Worm (Caenorhabditis elegans): Measurements from ENCODE around the gene F38A1.13.

The F38A1.13 gene

DNA sequence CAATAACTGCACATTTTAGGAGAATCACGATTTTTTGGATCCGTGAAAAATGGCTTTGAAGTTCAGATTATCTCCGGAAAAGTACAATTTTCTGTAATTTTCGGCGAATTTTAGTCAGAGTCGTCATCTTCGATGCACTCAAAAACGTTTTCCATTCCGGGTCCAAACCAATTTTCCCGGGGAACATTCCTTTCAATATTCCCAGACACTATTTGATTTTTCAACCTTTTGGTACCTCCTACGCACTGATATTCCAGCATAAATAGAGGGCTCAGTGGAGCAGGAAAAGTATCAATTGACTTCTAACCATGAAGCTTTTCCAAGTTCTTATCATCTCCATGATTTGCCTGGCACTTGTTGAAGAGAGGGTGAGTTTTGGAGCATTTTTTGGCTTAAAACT is 33.4 kb upstream of the F38A1.13 start, which contains the start of gene W09G12.6:
Gene W09G12.6 (plus strand): TSS at position 301 of the 400 bp plus-strand sequence.
- TF ChIP-seq scrt-1 (GFP tag; IDR thresholded peaks at IDR 0.05) (no peak), B0310.2 (tag; optimal IDR thresholded peaks at IDR 0.05) (no peak), hmg-4 (GFP tag; optimal IDR thresholded peaks at IDR 0.05) (no peak), sea-1 (GFP tag; conservative IDR thresholded peaks at IDR 0.05) (no peak), F13C5.2 (tag; optimal IDR thresholded peaks at IDR 0.05) (no peak), tbx-11 (GFP tag; IDR thresholded peaks at IDR 0.05) (no peak), ama-1 (optimal IDR thresholded peaks at IDR 0.05) (no peak), flt-1 (GFP tag; IDR thresholded peaks at IDR 0.05) (no peak), tbx-37 (GFP tag; conservative IDR thresholded peaks at IDR 0.05) (no peak), hmbx-1 (tag; optimal IDR thresholded peaks at IDR 0.05) (no peak), ets-7 (tag; optimal IDR thresholded peaks at IDR 0.05) (no peak), tra-4 (tag; optimal IDR thresholded peaks at IDR 0.05) (no peak), aly-1 (tag; optimal IDR thresholded peaks at IDR 0.05) (no peak)

DNA sequence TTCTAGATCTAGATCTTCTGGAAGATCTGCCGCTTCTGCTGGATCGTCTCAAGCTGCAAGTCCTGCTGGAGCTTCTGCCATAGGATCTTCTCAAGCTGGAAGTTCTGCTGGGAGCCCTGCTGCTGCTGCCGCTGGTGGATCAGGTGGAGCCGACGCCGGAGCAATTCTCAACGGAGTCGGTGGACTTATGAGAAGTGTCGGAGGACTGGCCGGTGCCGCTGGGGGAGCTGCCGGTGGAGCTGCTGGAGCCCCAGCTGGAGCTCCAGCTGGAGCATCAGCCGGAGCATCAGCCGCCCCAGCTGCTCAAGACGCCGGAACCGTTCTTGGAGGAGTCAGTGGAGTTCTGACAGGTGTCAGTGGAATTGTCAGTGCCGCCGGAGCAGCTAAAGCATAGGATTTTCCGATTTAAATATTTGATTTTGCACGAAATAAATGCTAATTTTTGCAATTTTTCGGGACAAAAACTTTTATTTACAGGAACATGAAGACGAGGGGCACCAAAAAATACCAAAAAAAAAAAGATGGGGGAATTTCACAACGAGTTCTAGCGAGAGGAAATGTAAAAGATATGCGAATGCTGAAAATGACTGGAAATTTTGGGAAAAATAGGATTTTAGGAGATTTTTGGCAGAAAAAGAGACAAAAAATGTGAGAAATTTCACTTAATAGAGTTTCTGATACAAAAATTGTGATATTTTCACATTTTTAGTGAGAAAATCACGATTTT is 32.4 kb upstream of the F38A1.13 start:
- TF ChIP-seq aly-1 (tag; optimal IDR thresholded peaks at IDR 0.05) = no peak
- TF ChIP-seq tbx-11 (GFP tag; IDR thresholded peaks at IDR 0.05) = no peak
- no peak for TF ChIP-seq tbx-37 (GFP tag; conservative IDR thresholded peaks at IDR 0.05)
- TF ChIP-seq scrt-1 (GFP tag; IDR thresholded peaks at IDR 0.05) = no peak

- TF ChIP-seq scrt-1 (GFP tag; IDR thresholded peaks at IDR 0.05) = no peak
- no peak for TF ChIP-seq tra-4 (tag; optimal IDR thresholded peaks at IDR 0.05)
- TF ChIP-seq ama-1 (optimal IDR thresholded peaks at IDR 0.05) = no peak
- no peak for TF ChIP-seq tbx-37 (GFP tag; conservative IDR thresholded peaks at IDR 0.05)
Observed at ce11 chrIV:1234780-1235179, 30.2 kb upstream of the F38A1.13 start.

DNA sequence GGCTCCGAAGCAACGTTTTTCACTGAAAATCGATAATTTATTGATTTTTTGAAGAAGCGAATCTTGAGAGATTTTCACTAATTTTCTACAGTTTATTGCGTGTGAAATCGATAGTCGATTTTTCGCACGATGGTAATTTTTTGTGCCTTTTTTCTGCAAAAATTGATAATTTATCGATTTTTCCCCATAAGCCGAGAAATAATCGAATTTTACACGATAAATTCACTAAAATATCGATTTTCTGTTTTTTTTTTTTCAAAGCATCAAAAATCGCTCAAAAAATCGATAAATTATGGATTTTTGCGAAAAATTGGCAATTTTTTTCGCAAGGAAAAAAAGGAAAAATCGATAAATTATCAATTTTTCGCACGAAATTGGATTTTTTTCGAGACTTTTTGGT is 29.2 kb upstream of the F38A1.13 start:
- TF ChIP-seq hnd-1 (tag; optimal IDR thresholded peaks at IDR 0.05) (no peak), sea-1 (GFP tag; conservative IDR thresholded peaks at IDR 0.05) (no peak), ceh-13 (GFP tag; optimal IDR thresholded peaks at IDR 0.05) (no peak), aly-1 (tag; optimal IDR thresholded peaks at IDR 0.05) (no peak), F13C5.2 (tag; optimal IDR thresholded peaks at IDR 0.05) (no peak), tra-4 (tag; optimal IDR thresholded peaks at IDR 0.05) (no peak), hmbx-1 (tag; optimal IDR thresholded peaks at IDR 0.05) (no peak), ceh-36 (tag; optimal IDR thresholded peaks at IDR 0.05) (no peak), ets-7 (tag; optimal IDR thresholded peaks at IDR 0.05) (no peak)

ce11 chrIV:1238147-1238546 is 26.9 kb upstream of the F38A1.13 start:
- no peak for TF ChIP-seq tbx-37 (GFP tag; conservative IDR thresholded peaks at IDR 0.05)
- TF ChIP-seq sea-1 (GFP tag; conservative IDR thresholded peaks at IDR 0.05) = no peak
- TF ChIP-seq tra-4 (tag; optimal IDR thresholded peaks at IDR 0.05) = no peak
- TF ChIP-seq ceh-13 (GFP tag; optimal IDR thresholded peaks at IDR 0.05) = no peak
- no peak for TF ChIP-seq flt-1 (GFP tag; IDR thresholded peaks at IDR 0.05)
- TF ChIP-seq hmbx-1 (tag; optimal IDR thresholded peaks at IDR 0.05) = no peak
- no peak for TF ChIP-seq ets-7 (tag; optimal IDR thresholded peaks at IDR 0.05)
- TF ChIP-seq aly-1 (tag; optimal IDR thresholded peaks at IDR 0.05) = no peak
- no peak for TF ChIP-seq B0310.2 (tag; optimal IDR thresholded peaks at IDR 0.05)
- no peak for TF ChIP-seq ama-1 (optimal IDR thresholded peaks at IDR 0.05)
- no peak for TF ChIP-seq tbx-11 (GFP tag; IDR thresholded peaks at IDR 0.05)
- no peak for TF ChIP-seq hnd-1 (tag; optimal IDR thresholded peaks at IDR 0.05)
- no peak for TF ChIP-seq scrt-1 (GFP tag; IDR thresholded peaks at IDR 0.05)
- TF ChIP-seq hmg-4 (GFP tag; optimal IDR thresholded peaks at IDR 0.05) = no peak
- TF ChIP-seq pes-1 (GFP tag; IDR thresholded peaks at IDR 0.05) = no peak
- no peak for TF ChIP-seq ceh-36 (tag; optimal IDR thresholded peaks at IDR 0.05)
- TF ChIP-seq F13C5.2 (tag; optimal IDR thresholded peaks at IDR 0.05) = no peak

- no peak for TF ChIP-seq sea-1 (GFP tag; conservative IDR thresholded peaks at IDR 0.05)
- TF ChIP-seq hnd-1 (tag; optimal IDR thresholded peaks at IDR 0.05) = no peak
- TF ChIP-seq F13C5.2 (tag; optimal IDR thresholded peaks at IDR 0.05) = no peak
- TF ChIP-seq ets-7 (tag; optimal IDR thresholded peaks at IDR 0.05) = no peak
- no peak for TF ChIP-seq pes-1 (GFP tag; IDR thresholded peaks at IDR 0.05)
- TF ChIP-seq tra-4 (tag; optimal IDR thresholded peaks at IDR 0.05) = no peak
- no peak for TF ChIP-seq tbx-37 (GFP tag; conservative IDR thresholded peaks at IDR 0.05)
- TF ChIP-seq flt-1 (GFP tag; IDR thresholded peaks at IDR 0.05) = no peak
- TF ChIP-seq hmg-4 (GFP tag; optimal IDR thresholded peaks at IDR 0.05) = no peak
- TF ChIP-seq ama-1 (optimal IDR thresholded peaks at IDR 0.05) = no peak
- TF ChIP-seq aly-1 (tag; optimal IDR thresholded peaks at IDR 0.05) = no peak
- TF ChIP-seq ceh-13 (GFP tag; optimal IDR thresholded peaks at IDR 0.05) = no peak
- no peak for TF ChIP-seq tbx-11 (GFP tag; IDR thresholded peaks at IDR 0.05)
- no peak for TF ChIP-seq ceh-36 (tag; optimal IDR thresholded peaks at IDR 0.05)
- TF ChIP-seq scrt-1 (GFP tag; IDR thresholded peaks at IDR 0.05) = no peak
Observed at ce11 chrIV:1239686-1240085, 25.3 kb upstream of the F38A1.13 start, which contains the start of gene F38A1.8. Gene F38A1.8, minus strand, starts transcription at chrIV:1239852.

ce11 chrIV:1243295-1243694 is 21.7 kb upstream of the F38A1.13 start, which contains the start of gene F38A1.15:
Gene F38A1.15, minus strand, starts transcription at chrIV:1243395.
- TF ChIP-seq tbx-11 (GFP tag; IDR thresholded peaks at IDR 0.05) (no peak), tra-4 (tag; optimal IDR thresholded peaks at IDR 0.05) (no peak)

- TF ChIP-seq sea-1 (GFP tag; conservative IDR thresholded peaks at IDR 0.05) (no peak), hmg-4 (GFP tag; optimal IDR thresholded peaks at IDR 0.05) (no peak), hnd-1 (tag; optimal IDR thresholded peaks at IDR 0.05) (no peak), flt-1 (GFP tag; IDR thresholded peaks at IDR 0.05) (no peak), aly-1 (tag; optimal IDR thresholded peaks at IDR 0.05) (no peak), pes-1 (GFP tag; IDR thresholded peaks at IDR 0.05) (no peak), ceh-36 (tag; optimal IDR thresholded peaks at IDR 0.05) (no peak), B0310.2 (tag; optimal IDR thresholded peaks at IDR 0.05) (no peak)
Observed at ce11 chrIV:1245244-1245643, 19.8 kb upstream of the F38A1.13 start, which contains the start of gene F38A1.9. Gene F38A1.9, minus strand, starts transcription at chrIV:1245344.
